Worm (Caenorhabditis elegans) whole organism, L1 larva: ENCODE measurements around the gene K01G12.22.

ENCODE experiments used
- C34B4.2 ChIP-seq: sonication (generic microtip); optimal IDR thresholded peaks from 2 replicates; lab custom pipeline; 2017; ENCODE audit warnings: mild to moderate bottlenecking, missing genetic modification characterization, missing compliant biosample characterization
- F16B12.6 ChIP-seq: fragments of 150-350 bp; optimal IDR thresholded peaks from 2 replicates; lab custom pipeline; 2014; ENCODE audit warnings: missing biosample characterization, missing genetic modification characterization
- aha-1 ChIP-seq: fragments of 150-350 bp; optimal IDR thresholded peaks from 2 replicates; lab custom pipeline; 2014; ENCODE audit warnings: missing biosample characterization, missing genetic modification characterization
- ceh-8 ChIP-seq: fragments of 200-800 bp; sonication (Bioruptor generic); optimal IDR thresholded peaks from 2 replicates; lab custom pipeline; 2018; ENCODE audit warnings: mild to moderate bottlenecking, missing genetic modification characterization, moderate library complexity, missing compliant biosample characterization
- ceh-82 ChIP-seq, 3 experiments: fragments of 150-350 bp in 1 of 3; sonication (generic microtip) in 2 of 3; optimal IDR thresholded peaks; 2 replicates each; lab custom pipeline; 2014 to 2017; ENCODE audit warnings: missing biosample characterization in 3 of 3, missing genetic modification characterization in 3 of 3
- dpl-1 ChIP-seq, 3 experiments: fragments of 150-350 bp in 2 of 3; sonication (generic microtip) in 1 of 3; optimal IDR thresholded peaks; 2 replicates each; lab custom pipeline; 2014 to 2017; ENCODE audit warnings: missing biosample characterization in 3 of 3, missing genetic modification characterization in 3 of 3, missing genetic modification reagents in 3 of 3
- efl-1 ChIP-seq, 4 experiments: fragments of 150-350 bp; optimal IDR thresholded peaks in 3 of 4; peaks in 1 of 4; 1 replicate in 1 of 4; 2 replicates in 3 of 4; lab custom pipeline; 2014; ENCODE audit warnings: missing biosample characterization in 2 of 4, missing genetic modification characterization in 2 of 4, missing genetic modification reagents in 2 of 4
- elt-2 ChIP-seq: sonication (generic microtip); optimal IDR thresholded peaks from 2 replicates; lab custom pipeline; 2016; ENCODE audit warnings: missing genetic modification characterization, mild to moderate bottlenecking, inconsistent platforms, missing compliant biosample characterization, missing genetic modification reagents
- ets-5 ChIP-seq: fragments of 200-800 bp; sonication (Bioruptor generic); IDR thresholded peaks from 2 replicates; pipeline ENCODE4 v1.3.6; 2022; ENCODE audit warnings: missing genetic modification characterization, missing compliant biosample characterization
- fkh-8 ChIP-seq: sonication (generic microtip); optimal IDR thresholded peaks from 2 replicates; lab custom pipeline; 2016; ENCODE audit warnings: mild to moderate bottlenecking, missing genetic modification characterization, missing compliant biosample characterization
- fos-1 ChIP-seq: fragments of 150-350 bp; optimal IDR thresholded peaks from 2 replicates; lab custom pipeline; 2014; ENCODE audit warnings: missing biosample characterization, missing genetic modification characterization
- grh-1 ChIP-seq: fragments of 200-800 bp; sonication (Bioruptor generic); IDR thresholded peaks from 2 replicates; pipeline ENCODE4 v1.3.6; 2022; ENCODE audit warnings: missing genetic modification reagents, missing genetic modification characterization, missing compliant biosample characterization
- hlh-17 ChIP-seq: fragments of 200-800 bp; sonication (Bioruptor generic); optimal IDR thresholded peaks from 2 replicates; lab custom pipeline; 2018; ENCODE audit warnings: missing genetic modification characterization, mild to moderate bottlenecking, missing compliant biosample characterization, moderate library complexity, borderline replicate concordance
- hpl-2 ChIP-seq: fragments of 150-350 bp; optimal IDR thresholded peaks from 2 replicates; lab custom pipeline; 2014; ENCODE audit warnings: missing biosample characterization, missing genetic modification reagents, missing genetic modification characterization
- irx-1 ChIP-seq: sonication (generic microtip); optimal IDR thresholded peaks from 2 replicates; lab custom pipeline; 2016; ENCODE audit warnings: missing genetic modification characterization, missing compliant biosample characterization
- isw-1 ChIP-seq: fragments of 200-800 bp; sonication (Bioruptor generic); IDR thresholded peaks from 2 replicates; pipeline ENCODE4 v1.3.6; 2022; ENCODE audit warnings: missing genetic modification characterization, missing compliant biosample characterization
- jun-1 ChIP-seq: fragments of 150-350 bp; optimal IDR thresholded peaks from 2 replicates; lab custom pipeline; 2014; ENCODE audit warnings: missing biosample characterization, missing genetic modification reagents, missing genetic modification characterization
- lin-13 ChIP-seq: fragments of 150-350 bp; optimal IDR thresholded peaks from 2 replicates; lab custom pipeline; 2014; ENCODE audit warnings: missing biosample characterization, missing genetic modification reagents, missing genetic modification characterization
- lin-14 ChIP-seq: fragments of 200-800 bp; sonication (Bioruptor generic); optimal IDR thresholded peaks from 2 replicates; lab custom pipeline; 2018; ENCODE audit warnings: mild to moderate bottlenecking, missing genetic modification characterization, moderate library complexity, missing compliant biosample characterization
- lin-15B ChIP-seq: fragments of 150-350 bp; sonication (generic microtip); optimal IDR thresholded peaks from 3 replicates; lab custom pipeline; 2014; ENCODE audit warnings: missing biosample characterization, missing genetic modification characterization
- lin-39 ChIP-seq: fragments of 150-350 bp; optimal IDR thresholded peaks from 2 replicates; lab custom pipeline; 2014; ENCODE audit warnings: missing biosample characterization, missing genetic modification reagents, missing genetic modification characterization
- lir-3 ChIP-seq: sonication (generic microtip); optimal IDR thresholded peaks from 2 replicates; lab custom pipeline; 2016; ENCODE audit warnings: mild to moderate bottlenecking, missing genetic modification characterization, moderate library complexity, missing compliant biosample characterization; ENCODE audit not compliant: poor library complexity
- lsy-2 ChIP-seq, 2 experiments: fragments of 150-350 bp; optimal IDR thresholded peaks; 2 replicates each; lab custom pipeline; 2014; ENCODE audit warnings: missing biosample characterization in 2 of 2, missing genetic modification characterization in 2 of 2
- mab-9 ChIP-seq: fragments of 200-800 bp; sonication (Bioruptor generic); IDR thresholded peaks from 2 replicates; pipeline ENCODE4 v1.3.6; 2022; ENCODE audit warnings: missing genetic modification reagents, missing genetic modification characterization, missing compliant biosample characterization
- mdl-1 ChIP-seq, 2 experiments: fragments of 150-350 bp; optimal IDR thresholded peaks; 2 replicates each; lab custom pipeline; 2014 to 2017; ENCODE audit warnings: missing biosample characterization in 2 of 2, missing genetic modification characterization in 2 of 2, inconsistent platforms in 1 of 2
- mef-2 ChIP-seq: fragments of 150-350 bp; optimal IDR thresholded peaks from 2 replicates; lab custom pipeline; 2014; ENCODE audit warnings: missing biosample characterization, missing genetic modification characterization
- nhr-11 ChIP-seq: fragments of 150-350 bp; optimal IDR thresholded peaks from 2 replicates; lab custom pipeline; 2014; ENCODE audit warnings: missing biosample characterization, missing genetic modification characterization
- nhr-20 ChIP-seq: sonication (generic microtip); optimal IDR thresholded peaks from 2 replicates; lab custom pipeline; 2016; ENCODE audit warnings: mild to moderate bottlenecking, missing genetic modification characterization, missing compliant biosample characterization
- nhr-76 ChIP-seq: sonication (generic microtip); optimal IDR thresholded peaks from 2 replicates; lab custom pipeline; 2017; ENCODE audit warnings: missing biosample characterization, missing genetic modification characterization
- rnt-1 ChIP-seq: sonication (generic microtip); optimal IDR thresholded peaks from 2 replicates; lab custom pipeline; 2016; ENCODE audit warnings: mild to moderate bottlenecking, missing genetic modification characterization, moderate library complexity, missing compliant biosample characterization
- snu-23 ChIP-seq: sonication (generic microtip); optimal IDR thresholded peaks from 2 replicates; lab custom pipeline; 2016; ENCODE audit warnings: missing genetic modification characterization, missing compliant biosample characterization
- sptf-1 ChIP-seq: fragments of 150-350 bp; optimal IDR thresholded peaks from 2 replicates; lab custom pipeline; 2014; ENCODE audit warnings: missing biosample characterization, missing genetic modification characterization
- tbx-2 ChIP-seq: sonication (generic microtip); optimal IDR thresholded peaks from 2 replicates; lab custom pipeline; 2016; ENCODE audit warnings: missing genetic modification characterization, missing compliant biosample characterization
- tlp-1 ChIP-seq: fragments of 150-350 bp; optimal IDR thresholded peaks from 2 replicates; lab custom pipeline; 2014; ENCODE audit warnings: missing biosample characterization, missing genetic modification characterization
- unc-130 ChIP-seq: fragments of 150-350 bp; optimal IDR thresholded peaks from 2 replicates; lab custom pipeline; 2017; ENCODE audit warnings: missing biosample characterization, missing genetic modification characterization, inconsistent platforms
- unc-86 ChIP-seq: sonication (generic microtip); optimal IDR thresholded peaks from 2 replicates; lab custom pipeline; 2016; ENCODE audit warnings: missing genetic modification characterization, missing compliant biosample characterization
- zag-1 ChIP-seq: fragments of 150-350 bp; optimal IDR thresholded peaks from 2 replicates; lab custom pipeline; 2014; ENCODE audit warnings: missing biosample characterization, missing genetic modification characterization

Gene K01G12.22

DNA sequence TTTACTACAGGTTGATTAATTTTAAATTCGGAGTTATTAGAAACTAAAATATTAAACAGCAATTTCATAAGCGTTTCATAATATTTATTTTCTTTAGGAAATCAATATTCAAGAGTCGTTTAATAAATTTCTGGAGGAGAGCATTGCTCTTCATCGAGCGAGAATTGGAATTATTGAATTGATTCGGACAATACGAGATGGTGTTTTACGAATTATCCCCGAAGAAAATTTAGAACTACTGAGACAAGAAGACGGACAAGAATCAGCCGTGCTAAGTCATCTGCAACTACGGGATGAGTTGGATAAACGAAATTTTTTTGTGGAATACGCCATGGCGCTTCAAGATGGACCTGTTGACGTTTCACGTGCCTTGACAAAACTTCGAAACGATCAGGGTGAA, 2.3 kb downstream of the K01G12.22 start:
- TF ChIP-seq nhr-20 = no peak
- TF ChIP-seq zag-1 (tag; lab: Kevin White, UChicago) = no peak
- no peak for TF ChIP-seq jun-1
- TF ChIP-seq nhr-76 (tag; lab: Kevin White, UChicago) = no peak
- no peak for TF ChIP-seq nhr-11 (tag; lab: Kevin White, UChicago)
- TF ChIP-seq isw-1 (GFP tag; lab: Robert Waterston, UW) = no peak
- no peak for TF ChIP-seq lin-14
- TF ChIP-seq lin-15B = no peak
- no peak for TF ChIP-seq tbx-2 (tag; lab: Kevin White, UChicago)
- no peak for TF ChIP-seq lin-39
- TF ChIP-seq elt-2 (tag; lab: Kevin White, UChicago) = no peak
- TF ChIP-seq sptf-1 (tag; lab: Kevin White, UChicago) = no peak
- TF ChIP-seq mdl-1 (tag; optimal IDR thresholded peaks at IDR 0.05; lab: Kevin White, UChicago) = no peak
- TF ChIP-seq ceh-8 (GFP tag; lab: Kevin White, UChicago) = no peak
- no peak for TF ChIP-seq C34B4.2 (tag; lab: Kevin White, UChicago)
- no peak for TF ChIP-seq lsy-2 (tag; optimal IDR thresholded peaks at IDR 0.05; lab: Kevin White, UChicago)

DNA sequence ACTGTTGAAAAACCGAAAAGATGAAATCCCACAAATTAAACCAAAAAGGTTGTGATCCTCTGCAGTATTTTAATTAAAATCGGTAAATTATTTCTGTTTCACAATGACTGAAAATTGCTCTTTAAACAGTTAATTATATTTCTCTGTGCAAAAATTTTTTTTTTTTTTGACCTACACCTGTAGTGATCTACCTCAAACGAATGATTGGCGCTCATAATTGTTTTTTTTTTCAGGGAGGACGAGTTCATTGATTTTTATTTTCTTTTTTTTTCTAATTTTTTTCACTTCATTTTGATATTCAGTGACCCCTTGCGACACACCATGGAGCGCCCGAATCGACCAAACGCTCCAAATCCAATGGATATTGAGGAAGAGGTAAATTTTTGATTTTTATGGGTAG, 4.2 kb downstream of the K01G12.22 start, which contains the start of gene F02H6.2:
Gene F02H6.2, plus strand, starts transcription at position 301 of the 400 bp plus-strand sequence.
- TF ChIP-seq mab-9 (GFP tag; lab: Robert Waterston, UW) = no peak
- no peak for TF ChIP-seq F16B12.6 (tag; lab: Kevin White, UChicago)
- no peak for TF ChIP-seq aha-1 (tag; lab: Kevin White, UChicago)
- TF ChIP-seq unc-86 = no peak
- no peak for TF ChIP-seq lin-13
- TF ChIP-seq lir-3 = no peak
- TF ChIP-seq ceh-8 (GFP tag; lab: Kevin White, UChicago) = no peak
- TF ChIP-seq unc-130 (tag; lab: Kevin White, UChicago) = no peak
- TF ChIP-seq rnt-1 (tag; lab: Kevin White, UChicago) = no peak
- no peak for TF ChIP-seq tlp-1
- TF ChIP-seq ceh-82 (tag; optimal IDR thresholded peaks at IDR 0.05; lab: Kevin White, UChicago) = no peak
- TF ChIP-seq efl-1 (optimal IDR thresholded peaks at IDR 0.05; lab: Kevin White, UChicago) = no peak
- no peak for TF ChIP-seq efl-1 (GFP tag; optimal IDR thresholded peaks at IDR 0.05 in 1 of 2; lab: Kevin White, UChicago)
- no peak for TF ChIP-seq hpl-2 (GFP tag; lab: Kevin White, UChicago)
- TF ChIP-seq snu-23 (GFP tag; lab: Kevin White, UChicago) = no peak

DNA sequence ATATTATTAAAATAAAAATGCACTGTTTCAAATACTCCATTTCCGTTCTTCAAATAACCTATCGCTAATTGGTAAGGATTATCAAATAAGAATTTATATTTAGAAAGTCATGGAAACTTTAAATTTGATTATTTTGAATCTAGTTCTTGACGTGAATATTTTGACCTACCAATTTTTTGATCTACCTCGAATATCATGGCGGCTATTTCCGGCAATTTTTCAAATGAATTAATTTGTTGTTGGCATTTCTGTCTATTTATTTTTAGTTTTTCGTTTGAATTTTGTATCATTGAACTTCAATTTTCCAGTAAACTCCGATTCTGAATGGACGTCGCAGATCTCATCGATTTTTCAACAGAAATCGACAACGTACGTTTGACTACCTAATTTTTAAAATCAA, 11.1 kb downstream of the K01G12.22 start, which contains the start of gene F02H6.3:
Gene F02H6.3, plus strand, starts transcription at position 266 of the 400 bp plus-strand sequence.
- TF ChIP-seq fos-1 (no peak), hlh-17 (no peak), F16B12.6 (tag; lab: Kevin White, UChicago) (no peak)
- TF ChIP-seq, all 84 proteins: peak for 0

DNA sequence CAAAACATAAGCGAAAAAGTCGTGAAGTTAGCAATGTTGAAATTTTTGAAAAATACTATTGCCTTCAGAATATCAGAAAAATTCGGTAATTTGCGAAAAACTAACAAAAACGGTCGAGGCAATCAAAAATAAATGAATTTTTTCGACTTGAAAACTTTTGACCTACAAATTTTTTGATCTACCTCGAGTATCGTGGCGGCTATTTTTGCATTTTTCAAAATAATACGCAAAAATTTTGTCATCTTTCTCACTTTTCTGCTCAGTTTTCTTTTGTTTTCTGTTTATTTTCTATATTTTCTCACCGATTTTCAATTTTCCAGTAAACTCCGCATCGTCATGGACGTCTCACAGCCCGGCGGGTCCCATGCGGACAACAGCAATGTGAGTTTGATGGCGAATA, 23.8 kb downstream of the K01G12.22 start:
- no peak for TF ChIP-seq dpl-1 (GFP tag; optimal IDR thresholded peaks at IDR 0.05; lab: Kevin White, UChicago)
- TF ChIP-seq fkh-8 (tag; lab: Kevin White, UChicago) = no peak
- no peak for TF ChIP-seq irx-1
- no peak for TF ChIP-seq grh-1 (GFP tag; lab: Robert Waterston, UW)
- TF ChIP-seq mef-2 (tag; lab: Kevin White, UChicago) = no peak
- TF ChIP-seq ets-5 = no peak
- TF ChIP-seq, all 84 proteins: peak for 0
